Worm (Caenorhabditis elegans) whole organism, late embryonic: ENCODE measurements around the gene Y54F10AM.6.
A peak's percentile ranks its signal among the peaks of the same experiment; 100 is the strongest.

Experiments used
- K02D7.2 ChIP-seq: sonication (generic microtip); optimal IDR thresholded peaks from 2 replicates; lab custom pipeline; 2017; ENCODE audit warnings: mild to moderate bottlenecking, missing genetic modification characterization, missing compliant biosample characterization
- K09A11.1 ChIP-seq: sonication (generic microtip); optimal IDR thresholded peaks from 2 replicates; lab custom pipeline; 2017; ENCODE audit warnings: antibody characterized with exemption, mild to moderate bottlenecking, missing genetic modification characterization, missing compliant biosample characterization; ENCODE audit not compliant: insufficient read depth
- T23F11.4 ChIP-seq: fragments of 200-800 bp; sonication (Bioruptor generic); optimal IDR thresholded peaks from 2 replicates; lab custom pipeline; 2018; ENCODE audit warnings: mild to moderate bottlenecking, missing genetic modification characterization, missing compliant biosample characterization
- Y22D7AL.16 ChIP-seq: sonication (generic microtip); optimal IDR thresholded peaks from 2 replicates; lab custom pipeline; 2016; ENCODE audit warnings: missing genetic modification characterization, missing compliant biosample characterization
- ama-1 ChIP-seq: fragments of 150-350 bp; optimal IDR thresholded peaks from 2 replicates; lab custom pipeline; 2014
- ceh-14 ChIP-seq: sonication (generic microtip); optimal IDR thresholded peaks from 2 replicates; lab custom pipeline; 2016; ENCODE audit warnings: missing genotype, missing genetic modification characterization, missing compliant biosample characterization
- ceh-2 ChIP-seq: sonication (generic microtip); optimal IDR thresholded peaks from 2 replicates; lab custom pipeline; 2016; ENCODE audit warnings: missing genotype, missing genetic modification characterization, missing compliant biosample characterization
- ceh-22 ChIP-seq: sonication (generic microtip); optimal IDR thresholded peaks from 2 replicates; lab custom pipeline; 2017; ENCODE audit warnings: missing biosample characterization, missing genetic modification characterization
- ceh-30 ChIP-seq: fragments of 150-350 bp; optimal IDR thresholded peaks from 2 replicates; lab custom pipeline; 2014; ENCODE audit warnings: missing biosample characterization, missing genetic modification characterization
- ceh-34 ChIP-seq: sonication (generic microtip); optimal IDR thresholded peaks from 2 replicates; lab custom pipeline; 2016; ENCODE audit warnings: mild to moderate bottlenecking, missing genetic modification characterization, missing compliant biosample characterization
- ceh-48 ChIP-seq: sonication (generic microtip); optimal IDR thresholded peaks from 2 replicates; lab custom pipeline; 2016; ENCODE audit warnings: missing genetic modification characterization, inconsistent platforms, missing compliant biosample characterization
- ceh-6 ChIP-seq: fragments of 200-800 bp; sonication (Bioruptor generic); optimal IDR thresholded peaks from 2 replicates; lab custom pipeline; 2018; ENCODE audit warnings: mild to moderate bottlenecking, missing genetic modification characterization, missing compliant biosample characterization
- ceh-9 ChIP-seq: sonication (generic microtip); optimal IDR thresholded peaks from 2 replicates; lab custom pipeline; 2016; ENCODE audit warnings: mild to moderate bottlenecking, missing genetic modification characterization, inconsistent platforms, missing compliant biosample characterization
- che-1 ChIP-seq: sonication (generic microtip); optimal IDR thresholded peaks from 2 replicates; lab custom pipeline; 2016; ENCODE audit warnings: mild to moderate bottlenecking, missing genetic modification characterization, missing compliant biosample characterization
- elt-2 ChIP-seq: sonication (generic microtip); optimal IDR thresholded peaks from 2 replicates; lab custom pipeline; 2016; ENCODE audit warnings: missing genetic modification reagents, missing genetic modification characterization, missing compliant biosample characterization
- elt-4 ChIP-seq: sonication (generic microtip); optimal IDR thresholded peaks from 2 replicates; lab custom pipeline; 2016; ENCODE audit warnings: missing genetic modification characterization, missing compliant biosample characterization
- ets-4 ChIP-seq: sonication (generic microtip); optimal IDR thresholded peaks from 2 replicates; lab custom pipeline; 2016; ENCODE audit warnings: missing genetic modification characterization, missing compliant biosample characterization
- fkh-10 ChIP-seq: fragments of 150-350 bp; optimal IDR thresholded peaks from 2 replicates; lab custom pipeline; 2014; ENCODE audit warnings: missing biosample characterization, missing genetic modification reagents, missing genetic modification characterization
- fkh-6 ChIP-seq: sonication (generic microtip); optimal IDR thresholded peaks from 2 replicates; lab custom pipeline; 2016; ENCODE audit warnings: missing genetic modification characterization, missing compliant biosample characterization
- hlh-13 ChIP-seq: fragments of 200-800 bp; sonication (Bioruptor generic); optimal IDR thresholded peaks from 2 replicates; lab custom pipeline; 2018; ENCODE audit warnings: mild to moderate bottlenecking, missing genetic modification characterization, missing compliant biosample characterization
- hlh-15 ChIP-seq: sonication (generic microtip); optimal IDR thresholded peaks from 2 replicates; lab custom pipeline; 2016; ENCODE audit warnings: missing genetic modification characterization, missing compliant biosample characterization
- hlh-30 ChIP-seq: sonication (generic microtip); optimal IDR thresholded peaks from 2 replicates; lab custom pipeline; 2017; ENCODE audit warnings: antibody characterized with exemption, missing genetic modification characterization, missing compliant biosample characterization; ENCODE audit not compliant: insufficient read depth
- hlh-8 ChIP-seq: sonication (generic microtip); optimal IDR thresholded peaks from 2 replicates; lab custom pipeline; 2016; ENCODE audit warnings: missing genotype, missing genetic modification characterization, missing compliant biosample characterization
- madf-2 ChIP-seq: sonication (generic microtip); optimal IDR thresholded peaks from 2 replicates; lab custom pipeline; 2017; ENCODE audit warnings: missing genetic modification characterization, missing compliant biosample characterization
- mec-3 ChIP-seq: sonication (generic microtip); optimal IDR thresholded peaks from 2 replicates; lab custom pipeline; 2016; ENCODE audit warnings: borderline replicate concordance, missing genetic modification characterization, missing compliant biosample characterization
- nhr-232 ChIP-seq: sonication (generic microtip); optimal IDR thresholded peaks from 2 replicates; lab custom pipeline; 2016; ENCODE audit warnings: missing genetic modification characterization, missing compliant biosample characterization
- pag-3 ChIP-seq: sonication (generic microtip); optimal IDR thresholded peaks from 2 replicates; lab custom pipeline; 2016; ENCODE audit warnings: missing compliant biosample characterization, missing genetic modification characterization, borderline replicate concordance
- pat-9 ChIP-seq: fragments of 200-800 bp; sonication (Bioruptor generic); optimal IDR thresholded peaks from 2 replicates; lab custom pipeline; 2018; ENCODE audit warnings: mild to moderate bottlenecking, missing genetic modification characterization, moderate library complexity, missing compliant biosample characterization
- pax-1 ChIP-seq: fragments of 150-350 bp; optimal IDR thresholded peaks from 2 replicates; lab custom pipeline; 2014; ENCODE audit warnings: missing biosample characterization, missing genetic modification characterization
- pha-2 ChIP-seq: sonication (generic microtip); optimal IDR thresholded peaks from 2 replicates; lab custom pipeline; 2017; ENCODE audit warnings: mild to moderate bottlenecking, missing genetic modification characterization, missing compliant biosample characterization
- pha-4 ChIP-seq: fragments of 150-350 bp; optimal IDR thresholded peaks from 2 replicates; lab custom pipeline; 2018; ENCODE audit warnings: missing biosample characterization, missing genetic modification reagents, missing genetic modification characterization
- pqm-1 ChIP-seq: sonication (generic microtip); optimal IDR thresholded peaks from 2 replicates; lab custom pipeline; 2016; ENCODE audit warnings: missing genetic modification characterization, missing compliant biosample characterization
- sdc-2 ChIP-seq: sonication (generic microtip); optimal IDR thresholded peaks from 2 replicates; lab custom pipeline; 2016; ENCODE audit warnings: missing genotype, missing genetic modification characterization, missing compliant biosample characterization
- sox-2 ChIP-seq: fragments of 200-800 bp; sonication (Bioruptor generic); IDR thresholded peaks from 2 replicates; pipeline ENCODE4 v1.3.6; 2022; ENCODE audit warnings: missing genetic modification reagents, missing genetic modification characterization, missing compliant biosample characterization
- ttx-3 ChIP-seq: sonication (generic microtip); optimal IDR thresholded peaks from 2 replicates; lab custom pipeline; 2016; ENCODE audit warnings: missing genetic modification reagents, missing genetic modification characterization, missing compliant biosample characterization
- unc-42 ChIP-seq: sonication (generic microtip); optimal IDR thresholded peaks from 2 replicates; lab custom pipeline; 2016; ENCODE audit warnings: missing genotype, missing genetic modification characterization, missing compliant biosample characterization
- unc-55 ChIP-seq: sonication (generic microtip); optimal IDR thresholded peaks from 2 replicates; lab custom pipeline; 2017; ENCODE audit warnings: missing biosample characterization, missing genetic modification reagents, missing genetic modification characterization
- zip-5 ChIP-seq: sonication (generic microtip); optimal IDR thresholded peaks from 2 replicates; lab custom pipeline; 2016; ENCODE audit warnings: missing genetic modification characterization, missing compliant biosample characterization

Gene Y54F10AM.6

DNA sequence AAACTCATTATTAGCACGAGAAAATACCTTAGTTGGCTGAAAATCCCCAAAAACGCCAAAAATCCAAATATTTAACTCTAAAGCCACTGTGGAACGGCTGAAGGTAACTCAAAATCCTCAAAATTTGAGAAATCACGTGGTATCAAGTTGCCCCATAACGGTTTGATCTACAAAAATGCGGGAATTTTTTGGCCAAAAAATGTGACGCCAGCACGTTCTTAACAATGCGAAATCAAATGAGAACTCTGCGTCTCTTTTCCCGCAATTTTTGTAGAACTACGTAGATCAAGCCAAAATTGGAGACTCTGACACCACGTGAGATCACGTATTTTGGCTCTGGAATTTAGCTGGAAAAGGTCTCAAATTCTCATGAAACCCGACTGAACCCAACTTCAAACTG is 33.8 kb upstream of the Y54F10AM.6 start:
- TF ChIP-seq fkh-10 (GFP tag; lab: Kevin White, UChicago): no peak
- no peak for TF ChIP-seq ceh-14 (tag; lab: Kevin White, UChicago)
- no peak for TF ChIP-seq hlh-8
- TF ChIP-seq ceh-2 (tag; lab: Kevin White, UChicago): no peak
- no peak for TF ChIP-seq K09A11.1 (tag; lab: Kevin White, UChicago)
- TF ChIP-seq pax-1 (tag; lab: Kevin White, UChicago): no peak
- no peak for TF ChIP-seq elt-2 (tag; lab: Kevin White, UChicago)
- no peak for TF ChIP-seq fkh-6 (tag; lab: Kevin White, UChicago)
- no peak for TF ChIP-seq pha-2 (tag; lab: Kevin White, UChicago)
- TF ChIP-seq Y22D7AL.16 (tag; lab: Kevin White, UChicago): no peak
- TF ChIP-seq sox-2 (GFP tag; lab: Robert Waterston, UW): no peak

DNA sequence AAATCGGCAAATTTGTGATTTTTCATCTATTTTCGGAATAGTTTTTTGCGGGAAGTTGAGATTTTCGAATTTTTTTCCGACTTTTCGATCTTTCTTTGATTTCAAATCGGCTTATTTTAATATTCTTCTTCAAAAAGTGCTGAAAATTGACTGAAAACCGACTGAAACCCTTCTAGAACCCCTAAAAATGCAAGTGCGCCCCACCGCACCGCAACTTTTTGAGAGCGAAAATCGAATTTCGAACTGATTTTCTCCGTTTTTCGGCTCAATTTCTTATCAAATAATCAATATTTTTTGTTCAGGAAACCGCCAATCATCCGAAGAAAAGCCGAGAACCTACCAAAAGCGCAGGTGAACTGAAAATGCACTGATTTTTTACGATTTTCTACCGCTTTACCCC is 31.3 kb upstream of the Y54F10AM.6 start:
- TF ChIP-seq ceh-2 (tag; lab: Kevin White, UChicago) (no peak), hlh-8 (no peak), ceh-22 (tag; lab: Kevin White, UChicago) (no peak), ceh-30 (tag; lab: Kevin White, UChicago) (no peak), zip-5 (tag; lab: Kevin White, UChicago) (no peak), fkh-6 (tag; lab: Kevin White, UChicago) (no peak), che-1 (tag; lab: Kevin White, UChicago) (no peak), hlh-15 (tag; lab: Kevin White, UChicago) (no peak), hlh-13 (no peak), elt-2 (tag; lab: Kevin White, UChicago) (no peak), Y22D7AL.16 (tag; lab: Kevin White, UChicago) (no peak), ceh-6 (GFP tag; lab: Kevin White, UChicago) (no peak), madf-2 (tag; lab: Kevin White, UChicago) (no peak), ttx-3 (tag; lab: Kevin White, UChicago) (no peak), mec-3 (no peak), T23F11.4 (GFP tag; lab: Kevin White, UChicago) (no peak), ceh-34 (tag; lab: Kevin White, UChicago) (no peak), sdc-2 (tag; lab: Kevin White, UChicago) (no peak)

DNA sequence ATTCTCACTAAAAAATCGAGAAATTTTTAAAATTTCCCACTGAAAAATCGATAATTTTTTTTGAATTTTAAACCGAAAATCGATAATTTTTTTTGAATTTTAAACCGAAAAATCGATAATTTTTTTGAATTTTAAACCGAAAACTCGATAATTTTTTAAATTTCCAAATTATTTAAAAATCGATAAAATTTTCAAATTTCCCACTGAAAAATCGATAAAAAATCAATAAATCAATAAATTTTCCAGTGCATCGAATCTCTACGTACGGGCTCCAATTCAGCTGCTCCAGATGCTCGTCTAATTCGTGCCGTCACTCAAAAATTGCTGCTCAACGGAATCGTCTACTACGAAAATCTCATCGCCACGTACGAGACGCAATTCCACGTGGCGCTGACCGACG is 30.0 kb upstream of the Y54F10AM.6 start:
- TF ChIP-seq sdc-2 (tag; lab: Kevin White, UChicago): no peak
- TF ChIP-seq ceh-48 (tag; lab: Kevin White, UChicago): peak; percentile 37

DNA sequence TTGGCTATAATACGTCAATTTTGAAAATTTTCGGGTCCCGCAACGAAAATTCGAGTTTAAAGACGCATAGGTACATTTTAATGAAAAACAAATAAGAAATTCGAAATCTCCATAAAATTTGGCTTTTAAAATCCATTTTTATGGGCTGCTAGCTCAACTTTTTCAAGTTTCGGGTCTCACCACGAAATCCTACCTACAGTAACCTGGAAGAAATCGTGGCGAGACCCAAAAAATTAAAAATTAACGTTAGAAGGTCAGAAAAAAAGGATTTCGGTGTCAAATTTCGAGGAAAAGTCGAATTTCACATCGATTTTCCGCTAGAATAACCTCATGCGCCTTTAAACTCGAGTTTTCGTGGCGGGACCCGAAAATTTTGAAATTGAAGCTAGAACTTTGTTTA is 26.4 kb upstream of the Y54F10AM.6 start:
- TF ChIP-seq pqm-1 (tag; lab: Kevin White, UChicago): no peak
- no peak for TF ChIP-seq fkh-10 (GFP tag; lab: Kevin White, UChicago)
- TF ChIP-seq K09A11.1 (tag; lab: Kevin White, UChicago): no peak
- no peak for TF ChIP-seq ceh-9 (tag; lab: Kevin White, UChicago)

DNA sequence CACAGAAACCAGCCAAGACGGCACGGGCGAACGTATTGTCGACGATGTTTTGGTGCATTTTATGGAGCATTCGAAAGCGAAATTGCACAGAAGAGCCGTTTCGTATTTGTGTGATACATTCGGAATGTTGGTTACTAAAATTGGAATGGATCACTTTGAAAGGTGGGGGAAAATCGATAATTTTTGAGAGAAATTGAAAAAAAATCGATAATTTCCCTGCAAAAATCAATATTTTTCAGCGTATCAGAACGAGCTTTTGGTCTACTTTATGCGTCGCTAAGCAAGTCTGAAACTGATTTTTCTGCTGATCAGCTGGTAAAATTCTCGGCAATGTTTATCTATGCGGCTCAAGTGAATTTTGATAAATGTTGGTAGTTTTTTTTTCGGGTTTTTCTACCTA is 25.9 kb upstream of the Y54F10AM.6 start:
- no peak for TF ChIP-seq pha-2 (tag; lab: Kevin White, UChicago)
- no peak for TF ChIP-seq Y22D7AL.16 (tag; lab: Kevin White, UChicago)
- TF ChIP-seq K02D7.2 (tag; lab: Kevin White, UChicago): no peak
- TF ChIP-seq ceh-9 (tag; lab: Kevin White, UChicago): no peak
- no peak for TF ChIP-seq pag-3 (tag; lab: Kevin White, UChicago)
- no peak for TF ChIP-seq zip-5 (tag; lab: Kevin White, UChicago)
- TF ChIP-seq unc-42 (tag; lab: Kevin White, UChicago): no peak
- TF ChIP-seq nhr-232 (tag; lab: Kevin White, UChicago): no peak
- no peak for TF ChIP-seq che-1 (tag; lab: Kevin White, UChicago)
- TF ChIP-seq unc-55 (GFP tag; lab: Kevin White, UChicago): no peak
- no peak for TF ChIP-seq ceh-34 (tag; lab: Kevin White, UChicago)
- TF ChIP-seq pha-4: no peak
- TF ChIP-seq hlh-30 (tag; lab: Kevin White, UChicago): no peak
- TF ChIP-seq ama-1 (lab: Kevin White, UChicago): no peak
- TF ChIP-seq ets-4 (tag; lab: Kevin White, UChicago): no peak
- TF ChIP-seq pat-9: no peak
- no peak for TF ChIP-seq elt-4
